Fruit fly (Drosophila melanogaster): ENCODE data around the gene CG8043.

The CG8043 gene

DNA sequence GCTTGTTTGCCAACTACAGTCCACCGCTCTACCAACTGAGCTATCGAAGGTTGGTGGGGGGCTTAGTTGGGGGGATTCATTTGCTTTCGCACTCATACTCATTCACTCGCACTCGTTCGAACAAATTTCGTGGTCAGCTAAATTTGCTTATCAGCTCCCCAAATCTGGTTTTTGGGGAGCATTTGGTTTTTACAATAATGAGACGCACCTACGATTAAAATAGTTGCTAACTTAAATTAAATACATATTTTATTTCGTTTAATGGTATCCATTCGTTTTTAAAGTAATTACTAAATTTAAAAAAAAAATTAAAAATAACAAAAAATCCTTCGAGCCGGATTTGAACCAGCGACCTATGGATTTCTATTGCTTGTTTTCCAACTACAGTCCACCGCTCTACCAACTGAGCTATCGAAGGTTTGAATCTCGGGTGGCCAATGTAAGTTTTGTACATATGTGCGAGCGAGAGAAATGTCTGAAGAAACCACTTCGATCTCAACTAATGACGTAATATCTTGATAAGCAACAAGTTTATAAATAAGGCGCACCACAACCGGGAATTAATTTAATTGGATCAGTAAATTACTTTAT lies 34.2 kb upstream of the CG8043 start (continued):
- TF ChIP-seq her (GFP tag; optimal IDR thresholded peaks at IDR 0.05) (no peak), Med (GFP tag) (peak; percentile 32), slbo (GFP tag; IDR thresholded peaks at IDR 0.05) (no peak), fu2 (GFP tag; optimal IDR thresholded peaks at IDR 0.05) (no peak), Tbp (GFP tag; optimal IDR thresholded peaks at IDR 0.05) (no peak), CG2875 (GFP tag; optimal IDR thresholded peaks at IDR 0.05) (no peak), HLH54F (GFP tag; optimal IDR thresholded peaks at IDR 0.05) (no peak), gem (tag; optimal IDR thresholded peaks at IDR 0.05) (peak; percentile 6), CG15514 (GFP tag; optimal IDR thresholded peaks at IDR 0.05) (no peak), psq (GFP tag; optimal IDR thresholded peaks at IDR 0.05) (no peak), pan (optimal IDR thresholded peaks at IDR 0.05) (no peak), pan (GFP tag; optimal IDR thresholded peaks at IDR 0.05 in 1 of 2, IDR thresholded peaks at IDR 0.05 in 1 of 2) (no peak), tx (GFP tag; optimal IDR thresholded peaks at IDR 0.05) (no peak), Doc3 (GFP tag; IDR thresholded peaks at IDR 0.05; ENCODE audit: partially characterized antibody) (no peak), tna (GFP tag; IDR thresholded peaks at IDR 0.05; ENCODE audit: partially characterized antibody) (peak; percentile 55), CG12299 (tag; optimal IDR thresholded peaks at IDR 0.05) (no peak), scrt (GFP tag; optimal IDR thresholded peaks at IDR 0.05) (no peak), Lim3 (GFP tag; IDR thresholded peaks at IDR 0.05) (no peak), fru (optimal IDR thresholded peaks at IDR 0.05) (no peak), Dll (GFP tag; IDR thresholded peaks at IDR 0.05; ENCODE audit: partially characterized antibody) (peak; percentile 52; the same call in 1 of the 4 replicates), Myb (GFP tag; optimal IDR thresholded peaks at IDR 0.05) (no peak), wek (GFP tag; optimal IDR thresholded peaks at IDR 0.05) (no peak), row (GFP tag; IDR thresholded peaks at IDR 0.05) (no peak), nerfin-1 (tag; optimal IDR thresholded peaks at IDR 0.05) (no peak), Oli (tag; optimal IDR thresholded peaks at IDR 0.05) (no peak), Side (GFP tag; optimal IDR thresholded peaks at IDR 0.05) (no peak), twi (tag; optimal IDR thresholded peaks at IDR 0.05) (no peak), wdn (GFP tag; IDR thresholded peaks at IDR 0.05) (no peak), pnt (GFP tag; optimal IDR thresholded peaks at IDR 0.05) (no peak), Trl (optimal IDR thresholded peaks at IDR 0.05) (no peak), Trl (GFP tag; optimal IDR thresholded peaks at IDR 0.05) (no peak), CG8944 (GFP tag; optimal IDR thresholded peaks at IDR 0.05) (no peak), CG16779 (GFP tag; IDR thresholded peaks at IDR 0.05) (no peak), Sry-β (GFP tag; optimal IDR thresholded peaks at IDR 0.05) (no peak), CG13287 (GFP tag; IDR thresholded peaks at IDR 0.05; ENCODE audit: partially characterized antibody) (peak; percentile 22; the same call in 1 of the 2 replicates), Rx (GFP tag; IDR thresholded peaks at IDR 0.05) (no peak), Xbp1 (GFP tag; optimal IDR thresholded peaks at IDR 0.05) (no peak), br (optimal IDR thresholded peaks at IDR 0.05) (no peak), fd96Cb (tag; optimal IDR thresholded peaks at IDR 0.05) (no peak), Bdp1 (GFP tag; optimal IDR thresholded peaks at IDR 0.05) (peak; percentile 98), grn (GFP tag; optimal IDR thresholded peaks at IDR 0.05) (peak; percentile 80), sens-2 (GFP tag; IDR thresholded peaks at IDR 0.05) (0 out of 2 replicates have a peak, but pooled peaks have one; percentile 16), fd64A (GFP tag; optimal IDR thresholded peaks at IDR 0.05) (no peak), CG4404 (GFP tag; IDR thresholded peaks at IDR 0.05) (no peak), CG13624 (GFP tag; optimal IDR thresholded peaks at IDR 0.05) (no peak), nerfin-2 (GFP tag; IDR thresholded peaks at IDR 0.05; ENCODE audit: partially characterized antibody) (peak; percentile 44; the same call in 1 of the 2 replicates), CG31224 (GFP tag; IDR thresholded peaks at IDR 0.05) (no peak), CG17359 (tag; optimal IDR thresholded peaks at IDR 0.05) (no peak), kni (GFP tag; optimal IDR thresholded peaks at IDR 0.05) (no peak), CG2129 (GFP tag; IDR thresholded peaks at IDR 0.05; ENCODE audit: partially characterized antibody) (0 out of 2 replicates have a peak, but pooled peaks have one; percentile 25), Ptx1 (GFP tag; IDR thresholded peaks at IDR 0.05) (no peak), CG13296 (GFP tag; optimal IDR thresholded peaks at IDR 0.05) (no peak)
